Fruit fly (Drosophila melanogaster): ENCODE data around the gene CG18628.

dm6 chr3L:10626199-10626598, 13.3 kb upstream of the CG18628 start, which contains the start of gene CG34238:
- no peak for TF ChIP-seq Pdp1 (GFP tag; optimal IDR thresholded peaks at IDR 0.05)
- no peak for TF ChIP-seq pnt (GFP tag; optimal IDR thresholded peaks at IDR 0.05)
- no peak for TF ChIP-seq CG3995 (GFP tag; optimal IDR thresholded peaks at IDR 0.05)
- no peak for TF ChIP-seq CG14441 (GFP tag; IDR thresholded peaks at IDR 0.05)
- no peak for TF ChIP-seq Gug (GFP tag; IDR thresholded peaks at IDR 0.05)
- no peak for TF ChIP-seq pan (optimal IDR thresholded peaks at IDR 0.05)
- TF ChIP-seq pan (GFP tag; optimal IDR thresholded peaks at IDR 0.05 in 1 of 2, IDR thresholded peaks at IDR 0.05 in 1 of 2), result no peak
